Worm (Caenorhabditis elegans): ENCODE data around the gene C36B7.2.

DNA sequence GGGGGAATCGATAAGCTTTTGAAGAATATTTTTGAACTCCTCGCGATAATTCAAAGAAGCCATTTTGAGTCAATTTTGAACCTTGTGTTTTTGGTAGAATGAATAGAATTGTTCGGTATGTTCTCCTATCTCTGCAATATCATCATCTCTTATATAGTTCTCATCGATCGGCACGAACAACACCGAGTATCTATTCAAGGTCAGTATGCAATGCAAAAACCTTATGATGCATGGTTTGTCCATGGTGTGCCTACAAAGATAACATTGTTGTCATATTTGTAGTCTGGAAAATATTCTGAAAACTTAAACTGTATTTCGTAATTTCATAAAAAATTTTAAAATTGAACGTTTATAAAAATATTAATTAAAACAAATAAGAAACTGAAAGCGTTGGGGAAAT lies 37.3 kb downstream of the C36B7.2 start, which contains the start of gene alh-10:
- TF ChIP-seq mdl-1 (tag; optimal IDR thresholded peaks at IDR 0.05): no peak
- no peak for TF ChIP-seq ztf-11 (tag; optimal IDR thresholded peaks at IDR 0.05)
- no peak for TF ChIP-seq fkh-10 (GFP tag; optimal IDR thresholded peaks at IDR 0.05)
- no peak for TF ChIP-seq mdt-29 (GFP tag; IDR thresholded peaks at IDR 0.05)
- TF ChIP-seq jun-1 (tag; optimal IDR thresholded peaks at IDR 0.05): no peak
- TF ChIP-seq nhr-11 (tag; optimal IDR thresholded peaks at IDR 0.05): no peak
- TF ChIP-seq mes-2 (tag; optimal IDR thresholded peaks at IDR 0.05; ENCODE audit: poor library complexity, severe bottlenecking): no peak
- no peak for TF ChIP-seq lin-1 (GFP tag; IDR thresholded peaks at IDR 0.05)
- no peak for TF ChIP-seq nhr-6 (tag; optimal IDR thresholded peaks at IDR 0.05)
- no peak for TF ChIP-seq snpc-4 (tag; optimal IDR thresholded peaks at IDR 0.05)
- TF ChIP-seq madf-9 (GFP tag; conservative IDR thresholded peaks at IDR 0.05): no peak
- no peak for TF ChIP-seq hlh-11 (tag; optimal IDR thresholded peaks at IDR 0.05)

Measured in whole organism, L4 larva.